Worm (Caenorhabditis elegans): ENCODE results near the gene lin-23.

DNA sequence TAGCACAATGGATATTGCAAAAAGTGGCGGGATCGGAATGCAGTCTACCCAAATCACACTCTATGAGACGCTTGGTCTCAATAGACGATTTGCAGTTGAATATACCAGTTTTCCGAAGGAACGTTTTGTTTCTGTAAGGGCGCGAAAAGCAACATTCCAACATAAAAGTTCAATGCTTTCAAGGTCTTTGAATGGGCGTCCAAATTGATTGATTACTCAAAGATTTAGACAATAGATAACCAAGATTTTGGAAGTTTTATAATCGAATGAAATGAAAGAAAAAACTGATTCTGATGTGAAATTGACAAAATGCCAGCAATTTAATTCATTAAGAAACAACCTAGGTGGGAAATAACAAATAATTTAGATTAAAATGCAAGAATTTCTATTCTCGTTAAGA lies 48.1 kb downstream of the lin-23 start:
- TF ChIP-seq ztf-11 (tag; optimal IDR thresholded peaks at IDR 0.05) (no peak), ztf-4 (tag; optimal IDR thresholded peaks at IDR 0.05) (no peak), unc-62 (GFP tag; optimal IDR thresholded peaks at IDR 0.05) (no peak), mab-5 (tag; optimal IDR thresholded peaks at IDR 0.05) (no peak), nhr-6 (tag; optimal IDR thresholded peaks at IDR 0.05) (no peak)

Data from whole organism, L2 larva.